Fruit fly (Drosophila melanogaster) whole organism, embryonic: Measurements from ENCODE around the gene CG3078.

Experiments
- Asciz ChIP-seq: fragments of 200-800 bp; sonication (Bioruptor generic); optimal IDR thresholded peaks from 2 replicates; lab custom pipeline; 2017; ENCODE audit warnings: missing biosample characterization, mild to moderate bottlenecking, missing genetic modification characterization, missing genetic modification reagents
- CG10959 ChIP-seq: fragments of 200-800 bp; sonication (Bioruptor generic); IDR thresholded peaks from 2 replicates; pipeline ENCODE4 v1.3.6; 2022; ENCODE audit warnings: missing biosample characterization, missing genetic modification characterization
- CG11398 ChIP-seq: fragments of 200-800 bp; sonication (Bioruptor generic); optimal IDR thresholded peaks from 2 replicates; lab custom pipeline; 2016; ENCODE audit warnings: missing biosample characterization, missing genetic modification characterization
- CG12155 ChIP-seq: fragments of 200-800 bp; sonication (Bioruptor generic); optimal IDR thresholded peaks from 3 replicates; lab custom pipeline; 2016; ENCODE audit warnings: missing biosample characterization, missing genetic modification characterization
- CG13424 ChIP-seq: fragments of 200-800 bp; sonication (Bioruptor generic); optimal IDR thresholded peaks from 2 replicates; lab custom pipeline; 2019; ENCODE audit warnings: missing biosample characterization, mild to moderate bottlenecking, missing genetic modification characterization, moderate library complexity
- CG18619 ChIP-seq: fragments of 200-800 bp; sonication (Bioruptor generic); optimal IDR thresholded peaks from 3 replicates; lab custom pipeline; 2017; ENCODE audit warnings: missing biosample characterization, mild to moderate bottlenecking, missing genetic modification characterization
- CG2129 ChIP-seq: fragments of 200-800 bp; sonication (Bioruptor generic); IDR thresholded peaks from 2 replicates; pipeline ENCODE4 v1.3.6; 2022; ENCODE audit warnings: missing biosample characterization, missing genetic modification characterization; ENCODE audit not compliant: partially characterized antibody
- CG2199 ChIP-seq: fragments of 200-800 bp; sonication (Bioruptor generic); IDR thresholded peaks from 3 replicates; pipeline ENCODE4 v1.3.6; 2022; ENCODE audit warnings: missing biosample characterization, missing genetic modification characterization
- CG2202 ChIP-seq: fragments of 200-800 bp; sonication (Bioruptor generic); optimal IDR thresholded peaks from 2 replicates; lab custom pipeline; 2018; ENCODE audit warnings: missing biosample characterization, mild to moderate bottlenecking, missing genetic modification characterization
- CG33213 ChIP-seq: fragments of 200-800 bp; sonication (Bioruptor generic); optimal IDR thresholded peaks from 3 replicates; lab custom pipeline; 2016; ENCODE audit warnings: missing biosample characterization, missing genetic modification characterization
- CG3407 ChIP-seq: fragments of 200-800 bp; sonication (Bioruptor generic); optimal IDR thresholded peaks from 2 replicates; lab custom pipeline; 2018; ENCODE audit warnings: missing biosample characterization, mild to moderate bottlenecking, missing genetic modification characterization
- CG3995 ChIP-seq: fragments of 200-800 bp; sonication (Bioruptor generic); optimal IDR thresholded peaks from 3 replicates; lab custom pipeline; 2016; ENCODE audit warnings: missing biosample characterization, missing genetic modification characterization
- CG42726 ChIP-seq: fragments of 200-800 bp; sonication (Bioruptor generic); IDR thresholded peaks from 2 replicates; pipeline ENCODE4 v1.3.6; 2022; ENCODE audit warnings: missing biosample characterization, missing genetic modification characterization; ENCODE audit not compliant: partially characterized antibody
- CG4424 ChIP-seq: fragments of 200-800 bp; sonication (Bioruptor generic); optimal IDR thresholded peaks from 3 replicates; lab custom pipeline; 2016; ENCODE audit warnings: missing biosample characterization, missing genetic modification characterization
- CG4707 ChIP-seq: fragments of 200-800 bp; sonication (Bioruptor generic); optimal IDR thresholded peaks from 2 replicates; lab custom pipeline; 2018; ENCODE audit warnings: missing biosample characterization, mild to moderate bottlenecking, missing genetic modification characterization, moderate library complexity
- CG4820 ChIP-seq: fragments of 200-800 bp; sonication (Bioruptor generic); optimal IDR thresholded peaks from 3 replicates; lab custom pipeline; 2016; ENCODE audit warnings: missing biosample characterization, missing genetic modification characterization
- CG6654 ChIP-seq: fragments of 200-800 bp; sonication (Bioruptor generic); optimal IDR thresholded peaks from 2 replicates; lab custom pipeline; 2017; ENCODE audit warnings: missing biosample characterization, mild to moderate bottlenecking, missing genetic modification characterization
- CG7271 ChIP-seq: fragments of 200-800 bp; sonication (Bioruptor generic); optimal IDR thresholded peaks from 2 replicates; lab custom pipeline; 2018; ENCODE audit warnings: missing biosample characterization, mild to moderate bottlenecking, missing genetic modification characterization, moderate library complexity
- CG7357 ChIP-seq: fragments of 200-800 bp; sonication (Bioruptor generic); IDR thresholded peaks from 3 replicates; pipeline ENCODE4 v1.3.6; 2022; ENCODE audit warnings: missing biosample characterization, missing genetic modification characterization
- CG7745 ChIP-seq: fragments of 200-800 bp; sonication (Bioruptor generic); optimal IDR thresholded peaks from 2 replicates; lab custom pipeline; 2018; ENCODE audit warnings: missing biosample characterization, mild to moderate bottlenecking, missing genetic modification characterization, moderate library complexity
- CG9876 ChIP-seq: fragments of 200-800 bp; sonication (Bioruptor generic); optimal IDR thresholded peaks from 2 replicates; lab custom pipeline; 2016; ENCODE audit warnings: missing biosample characterization, missing genetic modification characterization
- Dfd ChIP-seq, 2 experiments: fragments of >200 bp; optimal IDR thresholded peaks; 2 replicates each; lab custom pipeline; 2017; ENCODE audit warnings: missing biosample characterization in 2 of 2, missing genetic modification characterization in 2 of 2
- Dp ChIP-seq: fragments of 200-800 bp; sonication (Bioruptor generic); optimal IDR thresholded peaks from 2 replicates; lab custom pipeline; 2018; ENCODE audit warnings: missing biosample characterization, mild to moderate bottlenecking, missing genetic modification characterization, moderate library complexity
- E2f1 ChIP-seq: fragments of 200-800 bp; sonication (Bioruptor generic); IDR thresholded peaks from 2 replicates; pipeline ENCODE4 v1.3.6; 2022; ENCODE audit warnings: missing biosample characterization, missing genetic modification characterization
- H2.0 ChIP-seq: fragments of 200-800 bp; sonication (Bioruptor generic); IDR thresholded peaks from 2 replicates; pipeline ENCODE4 v1.3.6; 2022; ENCODE audit warnings: missing biosample characterization, missing genetic modification characterization
- HmgD ChIP-seq: fragments of 200-800 bp; sonication (Bioruptor generic); optimal IDR thresholded peaks from 3 replicates; lab custom pipeline; 2016; ENCODE audit warnings: missing biosample characterization, missing genetic modification characterization
- NFAT ChIP-seq: fragments of 200-800 bp; sonication (Bioruptor generic); IDR thresholded peaks from 2 replicates; pipeline ENCODE4 v1.3.6; 2022; ENCODE audit warnings: missing biosample characterization, missing genetic modification characterization
- Nf-YA ChIP-seq: fragments of 200-800 bp; sonication (Bioruptor generic); IDR thresholded peaks from 2 replicates; pipeline ENCODE4 v1.3.6; 2022; ENCODE audit warnings: missing biosample characterization, missing genetic modification characterization
- Optix ChIP-seq: fragments of 200-800 bp; sonication (Bioruptor generic); IDR thresholded peaks from 3 replicates; pipeline ENCODE4 v1.3.6; 2022; ENCODE audit warnings: missing biosample characterization, missing genetic modification characterization
- PHDP ChIP-seq: fragments of 200-800 bp; sonication (Bioruptor generic); optimal IDR thresholded peaks from 3 replicates; lab custom pipeline; 2018; ENCODE audit warnings: missing biosample characterization, mild to moderate bottlenecking, missing genetic modification characterization, moderate library complexity
- Ravus ChIP-seq: fragments of 200-800 bp; sonication (Bioruptor generic); IDR thresholded peaks from 2 replicates; pipeline ENCODE4 v1.3.6; 2022; ENCODE audit warnings: missing biosample characterization, missing genetic modification characterization
- Scr ChIP-seq: fragments of 200-800 bp; sonication (Bioruptor generic); IDR thresholded peaks from 2 replicates; pipeline ENCODE4 v1.3.6; 2022; ENCODE audit warnings: missing biosample characterization, missing genetic modification characterization; ENCODE audit not compliant: partially characterized antibody
- Sox102F ChIP-seq: fragments of 200-800 bp; sonication (Bioruptor generic); optimal IDR thresholded peaks from 2 replicates; lab custom pipeline; 2018; ENCODE audit warnings: missing biosample characterization, mild to moderate bottlenecking, missing genetic modification characterization, moderate library complexity
- bigmax ChIP-seq: fragments of 200-800 bp; sonication (Bioruptor generic); optimal IDR thresholded peaks from 2 replicates; lab custom pipeline; 2018; ENCODE audit warnings: missing biosample characterization, mild to moderate bottlenecking, missing genetic modification characterization
- gcm ChIP-seq: fragments of 200-800 bp; sonication (Bioruptor generic); optimal IDR thresholded peaks from 2 replicates; lab custom pipeline; 2019; ENCODE audit warnings: missing biosample characterization, mild to moderate bottlenecking, missing genetic modification characterization, moderate library complexity
- hth ChIP-seq: fragments of >200 bp; optimal IDR thresholded peaks from 2 replicates; lab custom pipeline; 2017; ENCODE audit warnings: inconsistent platforms
- kni ChIP-seq: fragments of 200-800 bp; sonication (Bioruptor generic); optimal IDR thresholded peaks from 3 replicates; lab custom pipeline; 2017; ENCODE audit warnings: mild to moderate bottlenecking, missing biosample characterization, missing genetic modification reagents, missing genetic modification characterization
- lilli ChIP-seq: fragments of 200-800 bp; sonication (Bioruptor generic); optimal IDR thresholded peaks from 3 replicates; lab custom pipeline; 2016; ENCODE audit warnings: missing biosample characterization, missing genetic modification characterization
- mam ChIP-seq: fragments of 200-800 bp; sonication (Bioruptor generic); optimal IDR thresholded peaks from 3 replicates; lab custom pipeline; 2016; ENCODE audit warnings: missing biosample characterization, missing genetic modification characterization
- phol ChIP-seq: fragments of 200-800 bp; sonication (Bioruptor generic); optimal IDR thresholded peaks from 3 replicates; lab custom pipeline; 2018; ENCODE audit warnings: missing biosample characterization, mild to moderate bottlenecking, missing genetic modification characterization, moderate library complexity
- pita ChIP-seq: fragments of 200-800 bp; sonication (Bioruptor generic); optimal IDR thresholded peaks from 2 replicates; lab custom pipeline; 2017; ENCODE audit warnings: missing biosample characterization, mild to moderate bottlenecking, missing genetic modification characterization
- shn ChIP-seq: fragments of 200-800 bp; sonication (Bioruptor generic); optimal IDR thresholded peaks from 3 replicates; lab custom pipeline; 2016; ENCODE audit warnings: missing biosample characterization, missing genetic modification characterization
- slbo ChIP-seq: fragments of 200-800 bp; sonication (Bioruptor generic); IDR thresholded peaks from 2 replicates; pipeline ENCODE4 v1.3.6; 2022; ENCODE audit warnings: missing biosample characterization, missing genetic modification characterization
- sob ChIP-seq: fragments of 200-800 bp; sonication (Bioruptor generic); IDR thresholded peaks from 2 replicates; pipeline ENCODE4 v1.3.6; 2022; ENCODE audit warnings: missing biosample characterization, missing genetic modification characterization
- tup ChIP-seq: fragments of 200-800 bp; sonication (Bioruptor generic); optimal IDR thresholded peaks from 2 replicates; lab custom pipeline; 2016; ENCODE audit warnings: missing biosample characterization, mild to moderate bottlenecking, missing genetic modification characterization, moderate library complexity
- tx ChIP-seq: fragments of 200-800 bp; sonication (Bioruptor generic); optimal IDR thresholded peaks from 2 replicates; lab custom pipeline; 2016; ENCODE audit warnings: missing biosample characterization, missing genetic modification characterization
- vnd ChIP-seq: fragments of 200-800 bp; sonication (Bioruptor generic); IDR thresholded peaks from 3 replicates; pipeline ENCODE4 v1.3.6; 2022; ENCODE audit warnings: missing biosample characterization, missing genetic modification characterization; ENCODE audit not compliant: partially characterized antibody
- wek ChIP-seq: fragments of 200-800 bp; sonication (Bioruptor generic); optimal IDR thresholded peaks from 3 replicates; lab custom pipeline; 2018; ENCODE audit warnings: missing biosample characterization, mild to moderate bottlenecking, missing genetic modification characterization, moderate library complexity
- zen2 ChIP-seq: fragments of 200-800 bp; sonication (Bioruptor generic); IDR thresholded peaks from 3 replicates; pipeline ENCODE4 v1.3.6; 2022; ENCODE audit warnings: missing biosample characterization, missing genetic modification characterization; ENCODE audit not compliant: partially characterized antibody

Gene CG3078

dm6 chrX:2297428-2298200 is 38.0 kb upstream of the CG3078 start (continued):
- TF ChIP-seq CG4820 (GFP tag; lab: Kevin White, UChicago) (peak; percentile 98), bigmax (peak; percentile 72), CG7271 (peak; percentile 85), kni (peak; percentile 91), gcm (GFP tag; lab: Kevin White, UChicago) (peak; percentile 97), CG7357 (GFP tag; lab: Robert Waterston, UW) (peak; percentile 93), CG4707 (GFP tag; lab: Kevin White, UChicago) (peak; percentile 97), CG10959 (GFP tag; lab: Robert Waterston, UW) (peak; percentile 97), CG4424 (peak; percentile 99), PHDP (peak; percentile 98), hth (lab: Kevin White, UChicago) (no peak), CG7745 (tag; lab: Kevin White, UChicago) (peak; percentile 65), HmgD (GFP tag; lab: Kevin White, UChicago) (peak; percentile 99), CG18619 (GFP tag; lab: Kevin White, UChicago) (peak; percentile 98), CG13424 (tag; lab: Kevin White, UChicago) (peak; percentile 98), CG3407 (GFP tag; lab: Kevin White, UChicago) (peak; percentile 98), vnd (GFP tag; lab: Robert Waterston, UW) (no peak), Asciz (GFP tag; lab: Kevin White, UChicago) (peak; percentile 99), H2.0 (peak; percentile 98), tx (peak; percentile 99), pita (GFP tag; lab: Kevin White, UChicago) (no peak), Ravus (peak; percentile 96), CG33213 (GFP tag; lab: Kevin White, UChicago) (peak; percentile 99), Scr (GFP tag; lab: Robert Waterston, UW) (no peak), lilli (GFP tag; lab: Kevin White, UChicago) (peak; percentile 99), wek (GFP tag; lab: Kevin White, UChicago) (peak; percentile 94), shn (GFP tag; lab: Kevin White, UChicago) (peak; percentile 98), Nf-YA (peak; percentile 98), Sox102F (GFP tag; lab: Kevin White, UChicago) (peak; percentile 99), sob (GFP tag; lab: Robert Waterston, UW) (peak; percentile 98), CG3995 (peak; percentile 77), E2f1 (GFP tag; lab: Robert Waterston, UW) (peak; percentile 98), Dp (GFP tag; lab: Kevin White, UChicago) (peak; percentile 37), CG6654 (peak; percentile 92), CG2199 (GFP tag; lab: Robert Waterston, UW) (peak; percentile 99), tup (GFP tag; lab: Kevin White, UChicago) (peak; percentile 97), Dfd (GFP tag; optimal IDR thresholded peaks at IDR 0.05; lab: Kevin White, UChicago) (no peak), slbo (GFP tag; lab: Robert Waterston, UW) (peak; percentile 99), CG42726 (no peak), Optix (peak; percentile 99), mam (GFP tag; lab: Kevin White, UChicago) (peak; percentile 99), CG2129 (GFP tag; lab: Robert Waterston, UW) (no peak), CG9876 (GFP tag; lab: Kevin White, UChicago) (peak; percentile 98), CG11398 (peak; percentile 98), phol (tag; lab: Kevin White, UChicago) (peak; percentile 97), CG12155 (GFP tag; lab: Kevin White, UChicago) (peak; percentile 97), zen2 (GFP tag; lab: Robert Waterston, UW) (no peak), NFAT (GFP tag; lab: Robert Waterston, UW) (peak; percentile 97), CG2202 (tag; lab: Kevin White, UChicago) (peak; percentile 95)
